Fruit fly (Drosophila melanogaster) whole organism, wandering third instar larva: ENCODE data around the gene Or94b.

ENCODE experiments used
- CG32264 ChIP-seq: fragments of 200-800 bp; sonication (Bioruptor generic); optimal IDR thresholded peaks from 2 replicates; lab custom pipeline; 2016; ENCODE audit warnings: missing biosample characterization, missing genetic modification characterization
- CG9705 ChIP-seq: fragments of 200-800 bp; sonication (Bioruptor generic); optimal IDR thresholded peaks from 2 replicates; lab custom pipeline; 2018; ENCODE audit warnings: missing biosample characterization, mild to moderate bottlenecking, missing genetic modification characterization
- CrebA ChIP-seq: fragments of 200-800 bp; sonication (Bioruptor generic); optimal IDR thresholded peaks from 2 replicates; lab custom pipeline; 2016; ENCODE audit warnings: missing biosample characterization, mild to moderate bottlenecking, missing genetic modification characterization, borderline replicate concordance
- Dfd ChIP-seq: fragments of >200 bp; optimal IDR thresholded peaks from 2 replicates; lab custom pipeline; 2017; ENCODE audit warnings: missing biosample characterization, missing genetic modification characterization
- Dif ChIP-seq: fragments of 200-275, 200-300 bp; sonication (Bioruptor generic); optimal IDR thresholded peaks from 2 replicates; lab custom pipeline; 2018; ENCODE audit warnings: missing biosample characterization, missing genetic modification characterization; ENCODE audit not compliant: partially characterized antibody
- GATAd ChIP-seq: sonication (Bioruptor generic); optimal IDR thresholded peaks from 2 replicates; lab custom pipeline; 2016; ENCODE audit warnings: missing biosample characterization, missing genetic modification characterization
- HLH106 ChIP-seq: fragments of 200-800 bp; optimal IDR thresholded peaks from 3 replicates; lab custom pipeline; 2019; ENCODE audit warnings: missing biosample characterization, mild to moderate bottlenecking, missing genetic modification characterization, moderate library complexity
- Hnf4 ChIP-seq: fragments of 200-800 bp; sonication (Bioruptor generic); optimal IDR thresholded peaks from 2 replicates; lab custom pipeline; 2016; ENCODE audit warnings: missing biosample characterization, mild to moderate bottlenecking, missing genetic modification characterization
- Hr78 ChIP-seq: fragments of >200 bp; optimal IDR thresholded peaks from 2 replicates; lab custom pipeline; 2017; ENCODE audit warnings: missing biosample characterization, missing genetic modification characterization
- Mio ChIP-seq: sonication (Bioruptor generic); optimal IDR thresholded peaks from 2 replicates; lab custom pipeline; 2016; ENCODE audit warnings: missing biosample characterization, missing genetic modification characterization
- N ChIP-seq: fragments of >200 bp; optimal IDR thresholded peaks from 2 replicates; lab custom pipeline; 2018; ENCODE audit warnings: missing biosample characterization, missing external identifiers, missing genetic modification characterization
- OdsH ChIP-seq: fragments of 200-800 bp; sonication (Bioruptor generic); optimal IDR thresholded peaks from 2 replicates; lab custom pipeline; 2016; ENCODE audit warnings: missing biosample characterization, mild to moderate bottlenecking, missing genetic modification characterization
- Rel ChIP-seq, 2 experiments: fragments of 200-800 bp; sonication (Bioruptor generic) in 1 of 2; optimal IDR thresholded peaks; 2 replicates in 1 of 2; 3 replicates in 1 of 2; lab custom pipeline; 2016 to 2019; ENCODE audit warnings: mild to moderate bottlenecking in 2 of 2, missing biosample characterization in 2 of 2, missing genetic modification characterization in 2 of 2, moderate library complexity in 1 of 2
- Sp1 ChIP-seq: fragments of 200-800 bp; sonication (Bioruptor generic); optimal IDR thresholded peaks from 3 replicates; lab custom pipeline; 2019; ENCODE audit warnings: missing biosample characterization, mild to moderate bottlenecking, missing genetic modification characterization, moderate library complexity
- Vsx2 ChIP-seq: fragments of 200-300, 225-300 bp; sonication (Bioruptor generic); optimal IDR thresholded peaks from 2 replicates; lab custom pipeline; 2018; ENCODE audit warnings: missing biosample characterization, missing genetic modification characterization; ENCODE audit not compliant: partially characterized antibody
- brk ChIP-seq: fragments of 200-800 bp; sonication (Bioruptor generic); optimal IDR thresholded peaks from 2 replicates; lab custom pipeline; 2016; ENCODE audit warnings: missing biosample characterization, mild to moderate bottlenecking, missing genetic modification characterization
- dl ChIP-seq, 2 experiments: fragments of 175-275, 200-275 bp in 1 of 2; fragments of 200-275 bp in 1 of 2; sonication (Bioruptor generic); optimal IDR thresholded peaks; lab custom pipeline; 2018; ENCODE audit warnings: mild to moderate bottlenecking in 2 of 2, missing biosample characterization in 2 of 2, missing genetic modification characterization in 2 of 2, moderate library complexity in 2 of 2; ENCODE audit not compliant: partially characterized antibody in 2 of 2, insufficient read depth in 1 of 2
- dmrt93B ChIP-seq: fragments of 200-800 bp; sonication (Bioruptor generic); optimal IDR thresholded peaks from 2 replicates; lab custom pipeline; 2018; ENCODE audit warnings: missing biosample characterization, mild to moderate bottlenecking, missing genetic modification characterization
- dsf ChIP-seq: sonication (Bioruptor generic); optimal IDR thresholded peaks from 2 replicates; lab custom pipeline; 2016; ENCODE audit warnings: missing biosample characterization, missing genetic modification characterization, borderline replicate concordance
- ey ChIP-seq: fragments of 200-800 bp; sonication (Bioruptor generic); optimal IDR thresholded peaks from 2 replicates; lab custom pipeline; 2016; ENCODE audit warnings: missing biosample characterization, missing genetic modification characterization
- foxo ChIP-seq, 2 experiments: fragments of 200-800 bp; sonication (Bioruptor generic); optimal IDR thresholded peaks; 2 replicates in 1 of 2; 3 replicates in 1 of 2; lab custom pipeline; 2016 to 2017; ENCODE audit warnings: missing biosample characterization in 2 of 2, missing genetic modification characterization in 2 of 2
- fru ChIP-seq: fragments of 200-800 bp; sonication (Bioruptor generic); optimal IDR thresholded peaks from 3 replicates; lab custom pipeline; 2016; ENCODE audit warnings: missing biosample characterization, mild to moderate bottlenecking, missing genetic modification characterization
- jim ChIP-seq: fragments of 175-275, 200-325 bp; sonication (Bioruptor generic); optimal IDR thresholded peaks from 2 replicates; lab custom pipeline; 2016; ENCODE audit warnings: missing biosample characterization, mild to moderate bottlenecking, missing genetic modification characterization
- psq ChIP-seq: fragments of 200-800 bp; sonication (Bioruptor generic); optimal IDR thresholded peaks from 3 replicates; lab custom pipeline; 2017; ENCODE audit warnings: missing biosample characterization, mild to moderate bottlenecking, missing genetic modification characterization, moderate library complexity
- rgr ChIP-seq: fragments of 200-800 bp; sonication (Bioruptor generic); optimal IDR thresholded peaks from 3 replicates; lab custom pipeline; 2016; ENCODE audit warnings: missing biosample characterization, mild to moderate bottlenecking, missing genetic modification characterization
- sv ChIP-seq: fragments of 200-800 bp; sonication (Bioruptor generic); optimal IDR thresholded peaks from 3 replicates; lab custom pipeline; 2016; ENCODE audit warnings: missing biosample characterization, missing genetic modification characterization
- usp ChIP-seq: fragments of >200 bp; optimal IDR thresholded peaks from 2 replicates; lab custom pipeline; 2017; ENCODE audit warnings: missing biosample characterization, missing genetic modification characterization
- woc ChIP-seq: sonication (Bioruptor generic); optimal IDR thresholded peaks from 2 replicates; lab custom pipeline; 2016; ENCODE audit warnings: missing biosample characterization, mild to moderate bottlenecking, missing genetic modification characterization

Or94b gene

DNA sequence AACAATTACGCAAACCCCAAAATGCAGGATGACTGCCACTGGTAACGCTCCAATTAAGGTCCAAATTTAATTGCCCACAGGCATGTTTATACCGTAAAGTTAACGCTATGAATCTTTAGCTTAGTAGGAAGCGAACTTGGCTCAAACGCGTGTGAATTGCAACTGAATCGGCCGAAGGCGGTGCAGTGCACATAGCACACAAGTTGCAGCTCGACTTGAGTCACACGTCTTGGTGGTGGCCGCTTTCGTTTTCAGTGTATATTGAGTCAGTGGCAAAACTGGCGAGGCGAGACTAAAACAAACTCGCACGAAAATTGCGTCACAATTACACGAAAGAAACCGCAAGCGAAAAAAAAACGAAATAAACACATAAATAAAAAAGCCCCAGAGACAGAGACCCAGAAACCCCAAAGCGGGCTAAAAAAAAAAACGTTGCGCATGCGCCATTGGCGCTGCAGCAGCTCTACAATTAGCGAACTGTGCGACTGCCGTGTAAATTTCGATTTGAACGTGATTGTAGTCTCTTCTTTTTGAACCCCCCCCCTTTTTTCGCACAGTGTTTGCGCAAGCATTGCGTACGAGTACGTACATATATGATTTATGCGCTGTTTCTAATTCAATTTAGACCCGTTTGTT lies 20.5 kb downstream of the Or94b start:
- TF ChIP-seq Dif (GFP tag; lab: Kevin White, UChicago) (no peak), dl (GFP tag; optimal IDR thresholded peaks at IDR 0.05; lab: Kevin White, UChicago; ENCODE audit: insufficient read depth in 1 of 2, partially characterized antibody in 2 of 2) (no peak), CG32264 (GFP tag; lab: Kevin White, UChicago) (no peak), sv (GFP tag; lab: Kevin White, UChicago) (no peak), OdsH (GFP tag; lab: Kevin White, UChicago) (no peak), dsf (GFP tag; lab: Kevin White, UChicago) (no peak), Hnf4 (GFP tag; lab: Kevin White, UChicago) (no peak), Dfd (GFP tag; lab: Kevin White, UChicago) (no peak), fru (GFP tag; lab: Kevin White, UChicago) (no peak), dmrt93B (GFP tag; lab: Kevin White, UChicago) (no peak), HLH106 (tag; lab: Kevin White, UChicago) (no peak), rgr (GFP tag; lab: Kevin White, UChicago) (no peak), jim (GFP tag; lab: Kevin White, UChicago) (no peak), woc (GFP tag; lab: Kevin White, UChicago) (no peak), psq (GFP tag; lab: Kevin White, UChicago) (no peak), Mio (GFP tag; lab: Kevin White, UChicago) (no peak), CrebA (no peak)

dm6 chr3R:23010406-23010805 lies 21.3 kb downstream of the Or94b start, which contains the start of gene CG34375:
TSS of gene CG34375 (minus strand) at chr3R:23010562.
- TF ChIP-seq foxo (GFP tag; optimal IDR thresholded peaks at IDR 0.05; lab: Kevin White, UChicago) (no peak), CrebA (no peak), dl (GFP tag; optimal IDR thresholded peaks at IDR 0.05; lab: Kevin White, UChicago; ENCODE audit: insufficient read depth in 1 of 2, partially characterized antibody in 2 of 2) (no peak), woc (GFP tag; lab: Kevin White, UChicago) (no peak), dsf (GFP tag; lab: Kevin White, UChicago) (no peak), brk (GFP tag; lab: Kevin White, UChicago) (no peak), ey (no peak), CG9705 (GFP tag; lab: Kevin White, UChicago) (no peak), Dfd (GFP tag; lab: Kevin White, UChicago) (no peak), OdsH (GFP tag; lab: Kevin White, UChicago) (no peak), Dif (GFP tag; lab: Kevin White, UChicago) (no peak)

dm6 chr3R:23012017-23012416 lies 22.9 kb downstream of the Or94b start, which contains the start of gene CG6688:
TSS of gene CG6688 (plus strand) at chr3R:23012412.
- TF ChIP-seq Hr78 (GFP tag; lab: Kevin White, UChicago) = no peak
- no peak for TF ChIP-seq dmrt93B (GFP tag; lab: Kevin White, UChicago)
- TF ChIP-seq Mio (GFP tag; lab: Kevin White, UChicago) = no peak
- TF ChIP-seq, all 38 proteins: peak for 0

dm6 chr3R:23013482-23013881 lies 24.4 kb downstream of the Or94b start:
- no peak for TF ChIP-seq Vsx2 (GFP tag; lab: Kevin White, UChicago)
- no peak for TF ChIP-seq woc (GFP tag; lab: Kevin White, UChicago)

- TF ChIP-seq CrebA = no peak
- TF ChIP-seq woc (GFP tag; lab: Kevin White, UChicago) = no peak
- TF ChIP-seq N (GFP tag; lab: Kevin White, UChicago) = no peak
- TF ChIP-seq dsf (GFP tag; lab: Kevin White, UChicago) = no peak
- no peak for TF ChIP-seq Dif (GFP tag; lab: Kevin White, UChicago)
- no peak for TF ChIP-seq GATAd (GFP tag; lab: Kevin White, UChicago)
- no peak for TF ChIP-seq foxo (GFP tag; optimal IDR thresholded peaks at IDR 0.05; lab: Kevin White, UChicago)
- TF ChIP-seq ey = no peak
- TF ChIP-seq Rel (GFP tag; optimal IDR thresholded peaks at IDR 0.05; lab: Kevin White, UChicago) = no peak
- no peak for TF ChIP-seq Rel (tag; optimal IDR thresholded peaks at IDR 0.05; lab: Kevin White, UChicago)
- no peak for TF ChIP-seq Hr78 (GFP tag; lab: Kevin White, UChicago)
- TF ChIP-seq jim (GFP tag; lab: Kevin White, UChicago) = no peak
- no peak for TF ChIP-seq Hnf4 (GFP tag; lab: Kevin White, UChicago)
- TF ChIP-seq usp = no peak
- TF ChIP-seq Sp1 = no peak
- TF ChIP-seq dmrt93B (GFP tag; lab: Kevin White, UChicago) = no peak
Measured at dm6 chr3R:23026652-23027427, 37.7 kb downstream of the Or94b start, which contains the start of gene lmd. TSS of gene lmd (minus strand) at chr3R:23026713.
